Worm (Caenorhabditis elegans) whole organism, L1 larva: ENCODE results near the gene F53B7.7.

ENCODE experiments used
- C16A3.4 ChIP-seq: fragments of 150-350 bp; optimal IDR thresholded peaks from 2 replicates; lab custom pipeline; 2014; ENCODE audit warnings: missing biosample characterization, missing genetic modification characterization
- Y116A8C.19 ChIP-seq: sonication (generic microtip); optimal IDR thresholded peaks from 2 replicates; lab custom pipeline; 2016; ENCODE audit warnings: missing compliant biosample characterization, missing genetic modification characterization, borderline replicate concordance
- aha-1 ChIP-seq: fragments of 150-350 bp; optimal IDR thresholded peaks from 2 replicates; lab custom pipeline; 2014; ENCODE audit warnings: missing biosample characterization, missing genetic modification characterization
- alr-1 ChIP-seq: fragments of 200-800 bp; sonication (Bioruptor generic); optimal IDR thresholded peaks from 2 replicates; lab custom pipeline; 2018; ENCODE audit warnings: borderline replicate concordance, mild to moderate bottlenecking, missing genetic modification characterization, missing compliant biosample characterization
- ama-1 ChIP-seq: fragments of 150-350 bp; optimal IDR thresholded peaks from 2 replicates; lab custom pipeline; 2014
- blmp-1 ChIP-seq: fragments of 150-350 bp; optimal IDR thresholded peaks from 2 replicates; lab custom pipeline; 2014; ENCODE audit warnings: missing biosample characterization, missing genetic modification characterization
- ceh-63 ChIP-seq: fragments of 200-800 bp; sonication (Bioruptor generic); optimal IDR thresholded peaks from 2 replicates; lab custom pipeline; 2018; ENCODE audit warnings: mild to moderate bottlenecking, missing genetic modification characterization, missing compliant biosample characterization
- ceh-82 ChIP-seq, 3 experiments: fragments of 150-350 bp in 1 of 3; sonication (generic microtip) in 2 of 3; optimal IDR thresholded peaks; 2 replicates each; lab custom pipeline; 2014 to 2017; ENCODE audit warnings: missing biosample characterization in 3 of 3, missing genetic modification characterization in 3 of 3
- ceh-88 ChIP-seq: fragments of 200-800 bp; sonication (Bioruptor generic); IDR thresholded peaks from 2 replicates; pipeline ENCODE4 v1.3.6; 2022; ENCODE audit warnings: missing genetic modification characterization, missing compliant biosample characterization
- ceh-90 ChIP-seq: sonication (generic microtip); optimal IDR thresholded peaks from 2 replicates; lab custom pipeline; 2016; ENCODE audit warnings: missing genetic modification characterization, missing compliant biosample characterization
- ces-1 ChIP-seq: fragments of 150-350 bp; optimal IDR thresholded peaks from 2 replicates; lab custom pipeline; 2014; ENCODE audit warnings: missing biosample characterization, missing genetic modification reagents, missing genetic modification characterization
- dpl-1 ChIP-seq, 3 experiments: fragments of 150-350 bp in 2 of 3; sonication (generic microtip) in 1 of 3; optimal IDR thresholded peaks; 2 replicates each; lab custom pipeline; 2014 to 2017; ENCODE audit warnings: missing biosample characterization in 3 of 3, missing genetic modification characterization in 3 of 3, missing genetic modification reagents in 3 of 3
- dsc-1 ChIP-seq: sonication (generic microtip); optimal IDR thresholded peaks from 2 replicates; lab custom pipeline; 2016; ENCODE audit warnings: mild to moderate bottlenecking, missing genetic modification characterization, missing compliant biosample characterization
- efl-1 ChIP-seq, 4 experiments: fragments of 150-350 bp; optimal IDR thresholded peaks in 3 of 4; peaks in 1 of 4; 1 replicate in 1 of 4; 2 replicates in 3 of 4; lab custom pipeline; 2014; ENCODE audit warnings: missing biosample characterization in 2 of 4, missing genetic modification characterization in 2 of 4, missing genetic modification reagents in 2 of 4
- grh-1 ChIP-seq: fragments of 200-800 bp; sonication (Bioruptor generic); IDR thresholded peaks from 2 replicates; pipeline ENCODE4 v1.3.6; 2022; ENCODE audit warnings: missing genetic modification reagents, missing genetic modification characterization, missing compliant biosample characterization
- hlh-4 ChIP-seq: sonication (generic microtip); optimal IDR thresholded peaks from 2 replicates; lab custom pipeline; 2016; ENCODE audit warnings: mild to moderate bottlenecking, missing genetic modification characterization, missing compliant biosample characterization
- hpl-2 ChIP-seq: fragments of 150-350 bp; optimal IDR thresholded peaks from 2 replicates; lab custom pipeline; 2014; ENCODE audit warnings: missing biosample characterization, missing genetic modification reagents, missing genetic modification characterization
- irx-1 ChIP-seq: sonication (generic microtip); optimal IDR thresholded peaks from 2 replicates; lab custom pipeline; 2016; ENCODE audit warnings: missing genetic modification characterization, missing compliant biosample characterization
- lin-13 ChIP-seq: fragments of 150-350 bp; optimal IDR thresholded peaks from 2 replicates; lab custom pipeline; 2014; ENCODE audit warnings: missing biosample characterization, missing genetic modification reagents, missing genetic modification characterization
- lin-14 ChIP-seq: fragments of 200-800 bp; sonication (Bioruptor generic); optimal IDR thresholded peaks from 2 replicates; lab custom pipeline; 2018; ENCODE audit warnings: mild to moderate bottlenecking, missing genetic modification characterization, moderate library complexity, missing compliant biosample characterization
- lin-15B ChIP-seq: fragments of 150-350 bp; sonication (generic microtip); optimal IDR thresholded peaks from 3 replicates; lab custom pipeline; 2014; ENCODE audit warnings: missing biosample characterization, missing genetic modification characterization
- lin-35 ChIP-seq, 2 experiments: fragments of 150-350 bp; optimal IDR thresholded peaks; 2 replicates each; lab custom pipeline; 2014; ENCODE audit warnings: missing biosample characterization in 2 of 2, missing genetic modification characterization in 2 of 2, missing genetic modification reagents in 2 of 2
- lsy-2 ChIP-seq, 2 experiments: fragments of 150-350 bp; optimal IDR thresholded peaks; 2 replicates each; lab custom pipeline; 2014; ENCODE audit warnings: missing biosample characterization in 2 of 2, missing genetic modification characterization in 2 of 2
- mab-9 ChIP-seq: fragments of 200-800 bp; sonication (Bioruptor generic); IDR thresholded peaks from 2 replicates; pipeline ENCODE4 v1.3.6; 2022; ENCODE audit warnings: missing genetic modification reagents, missing genetic modification characterization, missing compliant biosample characterization
- mdl-1 ChIP-seq, 2 experiments: fragments of 150-350 bp; optimal IDR thresholded peaks; 2 replicates each; lab custom pipeline; 2014 to 2017; ENCODE audit warnings: missing biosample characterization in 2 of 2, missing genetic modification characterization in 2 of 2, inconsistent platforms in 1 of 2
- mef-2 ChIP-seq: fragments of 150-350 bp; optimal IDR thresholded peaks from 2 replicates; lab custom pipeline; 2014; ENCODE audit warnings: missing biosample characterization, missing genetic modification characterization
- mep-1 ChIP-seq: fragments of 150-350 bp; optimal IDR thresholded peaks from 2 replicates; lab custom pipeline; 2014; ENCODE audit warnings: missing biosample characterization, missing genetic modification characterization
- nhr-11 ChIP-seq: fragments of 150-350 bp; optimal IDR thresholded peaks from 2 replicates; lab custom pipeline; 2014; ENCODE audit warnings: missing biosample characterization, missing genetic modification characterization
- nhr-12 ChIP-seq: sonication (generic microtip); optimal IDR thresholded peaks from 2 replicates; lab custom pipeline; 2017; ENCODE audit warnings: missing biosample characterization, missing genetic modification characterization
- nhr-19 ChIP-seq: fragments of 200-800 bp; sonication (Bioruptor generic); conservative IDR thresholded peaks from 2 replicates; pipeline ENCODE4 v1.3.6; 2022; ENCODE audit warnings: missing genetic modification characterization, missing compliant biosample characterization
- nhr-20 ChIP-seq: sonication (generic microtip); optimal IDR thresholded peaks from 2 replicates; lab custom pipeline; 2016; ENCODE audit warnings: mild to moderate bottlenecking, missing genetic modification characterization, missing compliant biosample characterization
- nhr-47 ChIP-seq: sonication (generic microtip); optimal IDR thresholded peaks from 2 replicates; lab custom pipeline; 2016; ENCODE audit warnings: mild to moderate bottlenecking, missing genetic modification characterization, moderate library complexity, missing compliant biosample characterization
- nhr-71 ChIP-seq: sonication (generic microtip); optimal IDR thresholded peaks from 2 replicates; lab custom pipeline; 2016; ENCODE audit warnings: mild to moderate bottlenecking, missing genetic modification characterization, moderate library complexity, missing compliant biosample characterization
- nhr-76 ChIP-seq: sonication (generic microtip); optimal IDR thresholded peaks from 2 replicates; lab custom pipeline; 2017; ENCODE audit warnings: missing biosample characterization, missing genetic modification characterization
- nhr-90 ChIP-seq: sonication (generic microtip); optimal IDR thresholded peaks from 2 replicates; lab custom pipeline; 2016; ENCODE audit warnings: mild to moderate bottlenecking, missing genetic modification characterization, missing compliant biosample characterization; ENCODE audit not compliant: poor library complexity
- pax-3 ChIP-seq: fragments of 200-800 bp; sonication (Bioruptor generic); optimal IDR thresholded peaks from 2 replicates; lab custom pipeline; 2018; ENCODE audit warnings: mild to moderate bottlenecking, missing genetic modification characterization, moderate library complexity, missing compliant biosample characterization
- pqm-1 ChIP-seq: sonication (generic microtip); optimal IDR thresholded peaks from 3 replicates; lab custom pipeline; 2017; ENCODE audit warnings: missing biosample characterization, missing genetic modification characterization
- skn-1 ChIP-seq: fragments of 150-350 bp; optimal IDR thresholded peaks from 2 replicates; lab custom pipeline; 2014; ENCODE audit warnings: missing biosample characterization, missing genetic modification characterization
- snpc-4 ChIP-seq: fragments of 150-350 bp; optimal IDR thresholded peaks from 2 replicates; lab custom pipeline; 2014; ENCODE audit warnings: missing biosample characterization, missing genetic modification characterization
- snu-23 ChIP-seq: sonication (generic microtip); optimal IDR thresholded peaks from 2 replicates; lab custom pipeline; 2016; ENCODE audit warnings: missing genetic modification characterization, missing compliant biosample characterization
- sox-4 ChIP-seq: sonication (generic microtip); optimal IDR thresholded peaks from 2 replicates; lab custom pipeline; 2016; ENCODE audit warnings: missing genetic modification characterization, missing compliant biosample characterization
- sptf-1 ChIP-seq: fragments of 150-350 bp; optimal IDR thresholded peaks from 2 replicates; lab custom pipeline; 2014; ENCODE audit warnings: missing biosample characterization, missing genetic modification characterization
- swsn-7 ChIP-seq: sonication (generic microtip); optimal IDR thresholded peaks from 2 replicates; lab custom pipeline; 2016; ENCODE audit warnings: missing genetic modification characterization, missing compliant biosample characterization
- tbx-2 ChIP-seq: sonication (generic microtip); optimal IDR thresholded peaks from 2 replicates; lab custom pipeline; 2016; ENCODE audit warnings: missing genetic modification characterization, missing compliant biosample characterization
- tlp-1 ChIP-seq: fragments of 150-350 bp; optimal IDR thresholded peaks from 2 replicates; lab custom pipeline; 2014; ENCODE audit warnings: missing biosample characterization, missing genetic modification characterization
- unc-30 ChIP-seq: sonication (generic microtip); optimal IDR thresholded peaks from 2 replicates; lab custom pipeline; 2017; ENCODE audit warnings: missing biosample characterization, missing genetic modification characterization
- unc-62 ChIP-seq: fragments of 150-350 bp; optimal IDR thresholded peaks from 2 replicates; lab custom pipeline; 2014; ENCODE audit warnings: missing biosample characterization, missing genetic modification reagents, missing genetic modification characterization
- unc-98 ChIP-seq: fragments of 200-800 bp; sonication (Bioruptor generic); IDR thresholded peaks from 2 replicates; pipeline ENCODE4 v1.3.6; 2022; ENCODE audit warnings: missing genetic modification characterization, missing compliant biosample characterization
- vab-15 ChIP-seq: sonication (generic microtip); optimal IDR thresholded peaks from 2 replicates; lab custom pipeline; 2017; ENCODE audit warnings: missing genotype, mild to moderate bottlenecking, missing genetic modification characterization, missing compliant biosample characterization
- xbp-1 ChIP-seq: sonication (generic microtip); optimal IDR thresholded peaks from 2 replicates; lab custom pipeline; 2016; ENCODE audit warnings: missing genetic modification characterization, missing compliant biosample characterization
- zip-4 ChIP-seq: fragments of 200-800 bp; sonication (Bioruptor generic); optimal IDR thresholded peaks from 2 replicates; lab custom pipeline; 2018; ENCODE audit warnings: mild to moderate bottlenecking, missing genetic modification characterization, moderate library complexity, missing compliant biosample characterization

The F53B7.7 gene

DNA sequence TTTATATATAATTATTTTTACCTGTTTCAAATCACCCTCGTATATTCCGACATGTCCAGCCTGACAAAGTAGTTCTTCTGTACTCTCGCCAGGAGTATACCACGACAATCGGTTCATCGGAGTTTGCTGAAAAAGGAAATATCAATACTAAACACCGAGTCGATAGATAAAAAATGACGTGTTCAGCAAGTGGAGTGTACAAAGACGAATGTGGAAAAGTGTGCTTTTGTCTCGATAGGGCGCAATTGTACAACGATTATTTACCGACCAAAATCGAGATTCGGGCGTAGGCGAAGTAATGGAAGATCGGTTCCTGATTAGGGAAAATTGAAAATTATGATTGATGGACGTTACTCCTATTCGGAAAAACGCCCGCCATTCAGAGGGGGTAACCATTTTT is 38.4 kb upstream of the F53B7.7 start, which contains the start of gene vps-36 (continued):
- TF ChIP-seq pax-3 (tag; lab: Kevin White, UChicago), result no peak

ce11 chrV:10961448-10961870 is 37.4 kb upstream of the F53B7.7 start:
- TF ChIP-seq lin-15B (tag; lab: Kevin White, UChicago) (no peak), ces-1 (GFP tag; lab: Kevin White, UChicago) (peak; percentile 64), pax-3 (tag; lab: Kevin White, UChicago) (no peak), vab-15 (tag; lab: Kevin White, UChicago) (no peak), dpl-1 (GFP tag; optimal IDR thresholded peaks at IDR 0.05; lab: Kevin White, UChicago) (peak in 2 of 3 experiments; percentile 23 to 42), mef-2 (tag; lab: Kevin White, UChicago) (no peak), ceh-88 (GFP tag; lab: Robert Waterston, UW) (no peak), nhr-47 (peak; percentile 73), mep-1 (no peak), snu-23 (GFP tag; lab: Kevin White, UChicago) (peak; percentile 85), unc-30 (no peak), unc-98 (GFP tag; lab: Robert Waterston, UW) (no peak), efl-1 (optimal IDR thresholded peaks at IDR 0.05; lab: Kevin White, UChicago) (peak; percentile 26 to 49), efl-1 (GFP tag; optimal IDR thresholded peaks at IDR 0.05 in 1 of 2; lab: Kevin White, UChicago) (peak; percentile 22 to 94), unc-62 (GFP tag; lab: Kevin White, UChicago) (no peak), sox-4 (no peak), nhr-11 (tag; lab: Kevin White, UChicago) (no peak), lin-14 (GFP tag; lab: Kevin White, UChicago) (peak; percentile 96), nhr-76 (tag; lab: Kevin White, UChicago) (no peak), pqm-1 (no peak), swsn-7 (peak; percentile 77), irx-1 (tag; lab: Kevin White, UChicago) (peak; percentile 72), hpl-2 (GFP tag; lab: Kevin White, UChicago) (no peak), nhr-90 (tag; lab: Kevin White, UChicago) (peak; percentile 9), ceh-90 (no peak), tlp-1 (no peak), hlh-4 (no peak), tbx-2 (tag; lab: Kevin White, UChicago) (peak; percentile 81), aha-1 (tag; lab: Kevin White, UChicago) (no peak), grh-1 (GFP tag; lab: Robert Waterston, UW) (no peak), ceh-63 (GFP tag; lab: Kevin White, UChicago) (no peak), zip-4 (GFP tag; lab: Kevin White, UChicago) (peak; percentile 18), ama-1 (lab: Kevin White, UChicago) (no peak), xbp-1 (tag; lab: Kevin White, UChicago) (peak; percentile 77), nhr-20 (tag; lab: Kevin White, UChicago) (peak; percentile 69), mdl-1 (tag; optimal IDR thresholded peaks at IDR 0.05; lab: Kevin White, UChicago) (peak in 1 of 2 experiments; percentile 53), sptf-1 (tag; lab: Kevin White, UChicago) (no peak), Y116A8C.19 (tag; lab: Kevin White, UChicago) (no peak), lin-35 (GFP tag; optimal IDR thresholded peaks at IDR 0.05; lab: Kevin White, UChicago) (peak; percentile 62 to 64), C16A3.4 (tag; lab: Kevin White, UChicago) (peak; percentile 50), nhr-19 (GFP tag; lab: Robert Waterston, UW) (peak; percentile 99), dsc-1 (tag; lab: Kevin White, UChicago) (peak; percentile 95), nhr-71 (tag; lab: Kevin White, UChicago) (peak; percentile 92), mab-9 (GFP tag; lab: Robert Waterston, UW) (0 out of 2 replicates have a peak, but pooled peaks have one; percentile 37), alr-1 (no peak), skn-1 (peak; percentile 37), lin-13 (GFP tag; lab: Kevin White, UChicago) (no peak), lsy-2 (tag; optimal IDR thresholded peaks at IDR 0.05; lab: Kevin White, UChicago) (peak; percentile 46 to 61), snpc-4 (tag; lab: Kevin White, UChicago) (peak; percentile 6), ceh-82 (tag; optimal IDR thresholded peaks at IDR 0.05; lab: Kevin White, UChicago) (peak in 1 of 3 experiments; percentile 25), nhr-12 (tag; lab: Kevin White, UChicago) (no peak), blmp-1 (tag; lab: Kevin White, UChicago) (peak; percentile 73)
